Worm (Caenorhabditis elegans) whole organism, L1 larva: Measurements from ENCODE around the gene cng-3.

ENCODE experiments used
- C04F5.9 ChIP-seq: sonication (generic microtip); optimal IDR thresholded peaks from 2 replicates; lab custom pipeline; 2016; ENCODE audit warnings: missing genetic modification characterization, missing compliant biosample characterization
- F16B12.6 ChIP-seq: fragments of 150-350 bp; optimal IDR thresholded peaks from 2 replicates; lab custom pipeline; 2014; ENCODE audit warnings: missing biosample characterization, missing genetic modification characterization
- Y116A8C.19 ChIP-seq: sonication (generic microtip); optimal IDR thresholded peaks from 2 replicates; lab custom pipeline; 2016; ENCODE audit warnings: missing compliant biosample characterization, missing genetic modification characterization, borderline replicate concordance
- aha-1 ChIP-seq: fragments of 150-350 bp; optimal IDR thresholded peaks from 2 replicates; lab custom pipeline; 2014; ENCODE audit warnings: missing biosample characterization, missing genetic modification characterization
- aly-2 ChIP-seq: fragments of 150-350 bp; optimal IDR thresholded peaks from 2 replicates; lab custom pipeline; 2014; ENCODE audit warnings: missing biosample characterization, missing genetic modification characterization
- ama-1 ChIP-seq: fragments of 150-350 bp; optimal IDR thresholded peaks from 2 replicates; lab custom pipeline; 2014
- blmp-1 ChIP-seq: fragments of 150-350 bp; optimal IDR thresholded peaks from 2 replicates; lab custom pipeline; 2014; ENCODE audit warnings: missing biosample characterization, missing genetic modification characterization
- ceh-90 ChIP-seq: sonication (generic microtip); optimal IDR thresholded peaks from 2 replicates; lab custom pipeline; 2016; ENCODE audit warnings: missing genetic modification characterization, missing compliant biosample characterization
- dsc-1 ChIP-seq: sonication (generic microtip); optimal IDR thresholded peaks from 2 replicates; lab custom pipeline; 2016; ENCODE audit warnings: mild to moderate bottlenecking, missing genetic modification characterization, missing compliant biosample characterization
- efl-1 ChIP-seq, 4 experiments: fragments of 150-350 bp; optimal IDR thresholded peaks in 3 of 4; peaks in 1 of 4; 1 replicate in 1 of 4; 2 replicates in 3 of 4; lab custom pipeline; 2014; ENCODE audit warnings: missing biosample characterization in 2 of 4, missing genetic modification characterization in 2 of 4, missing genetic modification reagents in 2 of 4
- egl-13 ChIP-seq: sonication (generic microtip); optimal IDR thresholded peaks from 2 replicates; lab custom pipeline; 2016; ENCODE audit warnings: missing genotype, missing genetic modification reagents, missing genetic modification characterization, missing compliant biosample characterization
- egl-27 ChIP-seq, 2 experiments: fragments of 150-350 bp in 1 of 2; sonication (generic microtip); optimal IDR thresholded peaks; 3 replicates each; lab custom pipeline; 2017 to 2018; ENCODE audit warnings: missing biosample characterization in 2 of 2, missing genetic modification characterization in 2 of 2, missing genetic modification reagents in 2 of 2
- elt-2 ChIP-seq: sonication (generic microtip); optimal IDR thresholded peaks from 2 replicates; lab custom pipeline; 2016; ENCODE audit warnings: missing genetic modification characterization, mild to moderate bottlenecking, inconsistent platforms, missing compliant biosample characterization, missing genetic modification reagents
- elt-3 ChIP-seq, 6 experiments: fragments of 150-350 bp in 1 of 6; sonication (generic microtip); optimal IDR thresholded peaks; 2 replicates each; lab custom pipeline; 2017 to 2018; ENCODE audit warnings: missing biosample characterization in 6 of 6, missing genetic modification characterization in 6 of 6, inconsistent platforms in 1 of 6
- ets-5 ChIP-seq: fragments of 200-800 bp; sonication (Bioruptor generic); IDR thresholded peaks from 2 replicates; pipeline ENCODE4 v1.3.6; 2022; ENCODE audit warnings: missing genetic modification characterization, missing compliant biosample characterization
- fkh-10 ChIP-seq: sonication (generic microtip); optimal IDR thresholded peaks from 2 replicates; lab custom pipeline; 2017; ENCODE audit warnings: missing biosample characterization, missing genetic modification reagents, missing genetic modification characterization
- fkh-8 ChIP-seq: sonication (generic microtip); optimal IDR thresholded peaks from 2 replicates; lab custom pipeline; 2016; ENCODE audit warnings: mild to moderate bottlenecking, missing genetic modification characterization, missing compliant biosample characterization
- fos-1 ChIP-seq: fragments of 150-350 bp; optimal IDR thresholded peaks from 2 replicates; lab custom pipeline; 2014; ENCODE audit warnings: missing biosample characterization, missing genetic modification characterization
- grh-1 ChIP-seq: fragments of 200-800 bp; sonication (Bioruptor generic); IDR thresholded peaks from 2 replicates; pipeline ENCODE4 v1.3.6; 2022; ENCODE audit warnings: missing genetic modification reagents, missing genetic modification characterization, missing compliant biosample characterization
- hlh-17 ChIP-seq: fragments of 200-800 bp; sonication (Bioruptor generic); optimal IDR thresholded peaks from 2 replicates; lab custom pipeline; 2018; ENCODE audit warnings: missing genetic modification characterization, mild to moderate bottlenecking, missing compliant biosample characterization, moderate library complexity, borderline replicate concordance
- hlh-4 ChIP-seq: sonication (generic microtip); optimal IDR thresholded peaks from 2 replicates; lab custom pipeline; 2016; ENCODE audit warnings: mild to moderate bottlenecking, missing genetic modification characterization, missing compliant biosample characterization
- isw-1 ChIP-seq: fragments of 200-800 bp; sonication (Bioruptor generic); IDR thresholded peaks from 2 replicates; pipeline ENCODE4 v1.3.6; 2022; ENCODE audit warnings: missing genetic modification characterization, missing compliant biosample characterization
- jun-1 ChIP-seq: fragments of 150-350 bp; optimal IDR thresholded peaks from 2 replicates; lab custom pipeline; 2014; ENCODE audit warnings: missing biosample characterization, missing genetic modification reagents, missing genetic modification characterization
- lin-14 ChIP-seq: fragments of 200-800 bp; sonication (Bioruptor generic); optimal IDR thresholded peaks from 2 replicates; lab custom pipeline; 2018; ENCODE audit warnings: mild to moderate bottlenecking, missing genetic modification characterization, moderate library complexity, missing compliant biosample characterization
- lin-35 ChIP-seq, 2 experiments: fragments of 150-350 bp; optimal IDR thresholded peaks; 2 replicates each; lab custom pipeline; 2014; ENCODE audit warnings: missing biosample characterization in 2 of 2, missing genetic modification characterization in 2 of 2, missing genetic modification reagents in 2 of 2
- lir-3 ChIP-seq: sonication (generic microtip); optimal IDR thresholded peaks from 2 replicates; lab custom pipeline; 2016; ENCODE audit warnings: mild to moderate bottlenecking, missing genetic modification characterization, moderate library complexity, missing compliant biosample characterization; ENCODE audit not compliant: poor library complexity
- mab-9 ChIP-seq: fragments of 200-800 bp; sonication (Bioruptor generic); IDR thresholded peaks from 2 replicates; pipeline ENCODE4 v1.3.6; 2022; ENCODE audit warnings: missing genetic modification reagents, missing genetic modification characterization, missing compliant biosample characterization
- mdl-1 ChIP-seq, 2 experiments: fragments of 150-350 bp; optimal IDR thresholded peaks; 2 replicates each; lab custom pipeline; 2014 to 2017; ENCODE audit warnings: missing biosample characterization in 2 of 2, missing genetic modification characterization in 2 of 2, inconsistent platforms in 1 of 2
- mep-1 ChIP-seq: fragments of 150-350 bp; optimal IDR thresholded peaks from 2 replicates; lab custom pipeline; 2014; ENCODE audit warnings: missing biosample characterization, missing genetic modification characterization
- nhr-11 ChIP-seq: fragments of 150-350 bp; optimal IDR thresholded peaks from 2 replicates; lab custom pipeline; 2014; ENCODE audit warnings: missing biosample characterization, missing genetic modification characterization
- nhr-19 ChIP-seq: fragments of 200-800 bp; sonication (Bioruptor generic); conservative IDR thresholded peaks from 2 replicates; pipeline ENCODE4 v1.3.6; 2022; ENCODE audit warnings: missing genetic modification characterization, missing compliant biosample characterization
- nhr-20 ChIP-seq: sonication (generic microtip); optimal IDR thresholded peaks from 2 replicates; lab custom pipeline; 2016; ENCODE audit warnings: mild to moderate bottlenecking, missing genetic modification characterization, missing compliant biosample characterization
- nhr-71 ChIP-seq: sonication (generic microtip); optimal IDR thresholded peaks from 2 replicates; lab custom pipeline; 2016; ENCODE audit warnings: mild to moderate bottlenecking, missing genetic modification characterization, moderate library complexity, missing compliant biosample characterization
- nhr-76 ChIP-seq: sonication (generic microtip); optimal IDR thresholded peaks from 2 replicates; lab custom pipeline; 2017; ENCODE audit warnings: missing biosample characterization, missing genetic modification characterization
- nhr-77 ChIP-seq: fragments of 150-350 bp; optimal IDR thresholded peaks from 2 replicates; lab custom pipeline; 2014; ENCODE audit warnings: missing biosample characterization, missing genetic modification characterization
- nhr-84 ChIP-seq: sonication (generic microtip); optimal IDR thresholded peaks from 2 replicates; lab custom pipeline; 2017; ENCODE audit warnings: missing biosample characterization, missing genetic modification characterization
- nhr-85 ChIP-seq: sonication (generic microtip); peaks from one replicate; lab custom pipeline; 2016; ENCODE audit warnings: missing genetic modification characterization, inconsistent platforms, missing compliant biosample characterization
- pax-3 ChIP-seq: fragments of 200-800 bp; sonication (Bioruptor generic); optimal IDR thresholded peaks from 2 replicates; lab custom pipeline; 2018; ENCODE audit warnings: mild to moderate bottlenecking, missing genetic modification characterization, moderate library complexity, missing compliant biosample characterization
- rnt-1 ChIP-seq: sonication (generic microtip); optimal IDR thresholded peaks from 2 replicates; lab custom pipeline; 2016; ENCODE audit warnings: mild to moderate bottlenecking, missing genetic modification characterization, moderate library complexity, missing compliant biosample characterization
- snpc-4 ChIP-seq: fragments of 150-350 bp; optimal IDR thresholded peaks from 2 replicates; lab custom pipeline; 2014; ENCODE audit warnings: missing biosample characterization, missing genetic modification characterization
- sox-4 ChIP-seq: sonication (generic microtip); optimal IDR thresholded peaks from 2 replicates; lab custom pipeline; 2016; ENCODE audit warnings: missing genetic modification characterization, missing compliant biosample characterization
- sptf-1 ChIP-seq: fragments of 150-350 bp; optimal IDR thresholded peaks from 2 replicates; lab custom pipeline; 2014; ENCODE audit warnings: missing biosample characterization, missing genetic modification characterization
- sup-37 ChIP-seq: fragments of 200-800 bp; sonication (Bioruptor generic); optimal IDR thresholded peaks from 2 replicates; lab custom pipeline; 2018; ENCODE audit warnings: mild to moderate bottlenecking, missing genetic modification characterization, missing compliant biosample characterization
- swsn-7 ChIP-seq: sonication (generic microtip); optimal IDR thresholded peaks from 2 replicates; lab custom pipeline; 2016; ENCODE audit warnings: missing genetic modification characterization, missing compliant biosample characterization
- tbx-2 ChIP-seq: sonication (generic microtip); optimal IDR thresholded peaks from 2 replicates; lab custom pipeline; 2016; ENCODE audit warnings: missing genetic modification characterization, missing compliant biosample characterization
- tlp-1 ChIP-seq: fragments of 150-350 bp; optimal IDR thresholded peaks from 2 replicates; lab custom pipeline; 2014; ENCODE audit warnings: missing biosample characterization, missing genetic modification characterization
- unc-130 ChIP-seq: fragments of 150-350 bp; optimal IDR thresholded peaks from 2 replicates; lab custom pipeline; 2017; ENCODE audit warnings: missing biosample characterization, missing genetic modification characterization, inconsistent platforms
- unc-62 ChIP-seq: fragments of 150-350 bp; optimal IDR thresholded peaks from 2 replicates; lab custom pipeline; 2014; ENCODE audit warnings: missing biosample characterization, missing genetic modification reagents, missing genetic modification characterization
- unc-86 ChIP-seq: sonication (generic microtip); optimal IDR thresholded peaks from 2 replicates; lab custom pipeline; 2016; ENCODE audit warnings: missing genetic modification characterization, missing compliant biosample characterization
- unc-98 ChIP-seq: fragments of 200-800 bp; sonication (Bioruptor generic); IDR thresholded peaks from 2 replicates; pipeline ENCODE4 v1.3.6; 2022; ENCODE audit warnings: missing genetic modification characterization, missing compliant biosample characterization
- vab-15 ChIP-seq: sonication (generic microtip); optimal IDR thresholded peaks from 2 replicates; lab custom pipeline; 2017; ENCODE audit warnings: missing genotype, mild to moderate bottlenecking, missing genetic modification characterization, missing compliant biosample characterization
- xbp-1 ChIP-seq: sonication (generic microtip); optimal IDR thresholded peaks from 2 replicates; lab custom pipeline; 2016; ENCODE audit warnings: missing genetic modification characterization, missing compliant biosample characterization
- ztf-4 ChIP-seq: fragments of 150-350 bp; optimal IDR thresholded peaks from 2 replicates; lab custom pipeline; 2014; ENCODE audit warnings: missing biosample characterization, missing genetic modification characterization

The cng-3 gene

ce11 chrIV:9513360-9513777 is 32.5 kb upstream of the cng-3 start:
- TF ChIP-seq tlp-1: no peak
- TF ChIP-seq rnt-1: peak; percentile 33
- TF ChIP-seq elt-2 (tag; lab: Kevin White, UChicago): peak; percentile 77
- TF ChIP-seq sox-4: no peak
- TF ChIP-seq aly-2 (tag; lab: Kevin White, UChicago): no peak
- peak; percentile 15 for TF ChIP-seq tbx-2 (tag; lab: Kevin White, UChicago)
- peak; percentile 60 for TF ChIP-seq nhr-71
- TF ChIP-seq elt-3 (tag; optimal IDR thresholded peaks at IDR 0.05; lab: Kevin White, UChicago): peak in 1 of 6 experiments; percentile 51
- no peak for TF ChIP-seq ceh-90 (tag; lab: Kevin White, UChicago)
- no peak for TF ChIP-seq sup-37
- TF ChIP-seq nhr-11 (tag; lab: Kevin White, UChicago): no peak
- TF ChIP-seq egl-27 (tag; optimal IDR thresholded peaks at IDR 0.05; lab: Kevin White, UChicago): no peak
- peak; percentile 41; the same call in 1 of the 2 replicates for TF ChIP-seq grh-1 (GFP tag; lab: Robert Waterston, UW)
- TF ChIP-seq Y116A8C.19 (tag; lab: Kevin White, UChicago): no peak
- no peak for TF ChIP-seq egl-13 (tag; lab: Kevin White, UChicago)
- TF ChIP-seq dsc-1 (tag; lab: Kevin White, UChicago): no peak
- TF ChIP-seq unc-98 (GFP tag; lab: Robert Waterston, UW): no peak
- TF ChIP-seq ztf-4 (tag; lab: Kevin White, UChicago): peak; percentile 15
- no peak for TF ChIP-seq nhr-77 (tag; lab: Kevin White, UChicago)
- no peak for TF ChIP-seq fkh-8 (tag; lab: Kevin White, UChicago)
- no peak for TF ChIP-seq vab-15 (tag; lab: Kevin White, UChicago)
- no peak for TF ChIP-seq hlh-4 (tag; lab: Kevin White, UChicago)
- no peak for TF ChIP-seq mab-9
- no peak for TF ChIP-seq fos-1 (tag; lab: Kevin White, UChicago)
- peak; percentile 79 for TF ChIP-seq nhr-85
- peak; percentile 33 to 71 for TF ChIP-seq lin-35 (GFP tag; optimal IDR thresholded peaks at IDR 0.05; lab: Kevin White, UChicago)
- TF ChIP-seq isw-1 (GFP tag; lab: Robert Waterston, UW): peak; percentile 18; the same call in 1 of the 2 replicates
- no peak for TF ChIP-seq hlh-17 (GFP tag; lab: Kevin White, UChicago)
- TF ChIP-seq ama-1 (lab: Kevin White, UChicago): peak; percentile 49
- peak; percentile 72 for TF ChIP-seq mep-1 (tag; lab: Kevin White, UChicago)
- TF ChIP-seq nhr-84: no peak
- no peak for TF ChIP-seq aha-1
- peak; percentile 58 for TF ChIP-seq lin-14 (GFP tag; lab: Kevin White, UChicago)
- no peak for TF ChIP-seq C04F5.9 (tag; lab: Kevin White, UChicago)
- no peak for TF ChIP-seq unc-62
- TF ChIP-seq unc-130 (tag; lab: Kevin White, UChicago): no peak
- no peak for TF ChIP-seq fkh-10 (GFP tag; lab: Kevin White, UChicago)
- peak; percentile 100 for TF ChIP-seq blmp-1
- peak in 1 of 2 experiments; percentile 72 for TF ChIP-seq mdl-1 (tag; optimal IDR thresholded peaks at IDR 0.05; lab: Kevin White, UChicago)
- TF ChIP-seq swsn-7 (tag; lab: Kevin White, UChicago): peak; percentile 44
- peak; percentile 34 for TF ChIP-seq xbp-1 (tag; lab: Kevin White, UChicago)
- peak; percentile 49 to 59 for TF ChIP-seq efl-1 (optimal IDR thresholded peaks at IDR 0.05; lab: Kevin White, UChicago)
- peak; percentile 51 to 95 for TF ChIP-seq efl-1 (GFP tag; optimal IDR thresholded peaks at IDR 0.05 in 1 of 2; lab: Kevin White, UChicago)
- TF ChIP-seq nhr-20 (tag; lab: Kevin White, UChicago): peak; percentile 77
- TF ChIP-seq ets-5 (GFP tag; lab: Robert Waterston, UW): no peak
- TF ChIP-seq unc-86: no peak
- no peak for TF ChIP-seq nhr-76 (tag; lab: Kevin White, UChicago)
- TF ChIP-seq lir-3 (tag; lab: Kevin White, UChicago): peak; percentile 36
- peak; percentile 82 for TF ChIP-seq F16B12.6 (tag; lab: Kevin White, UChicago)
- peak; percentile 89 for TF ChIP-seq snpc-4 (tag; lab: Kevin White, UChicago)
- no peak for TF ChIP-seq sptf-1 (tag; lab: Kevin White, UChicago)
- TF ChIP-seq pax-3 (tag; lab: Kevin White, UChicago): no peak
- TF ChIP-seq nhr-19 (GFP tag; lab: Robert Waterston, UW): no peak
- TF ChIP-seq jun-1 (tag; lab: Kevin White, UChicago): peak; percentile 35
